Fruit fly (Drosophila melanogaster): ENCODE data around the gene CG13887.

CG13887 gene

dm6 chr3L:805642-806218 is 31.9 kb upstream of the CG13887 start (continued):
- TF ChIP-seq tll (GFP tag; optimal IDR thresholded peaks at IDR 0.05): no peak
- TF ChIP-seq CG17612 (GFP tag; IDR thresholded peaks at IDR 0.05): no peak
- no peak for TF ChIP-seq CG17912 (GFP tag; optimal IDR thresholded peaks at IDR 0.05)
- TF ChIP-seq sr (GFP tag; IDR thresholded peaks at IDR 0.05): no peak
- peak; percentile 66 for TF ChIP-seq CG14710 (tag; optimal IDR thresholded peaks at IDR 0.05)
- TF ChIP-seq CG18599 (GFP tag; optimal IDR thresholded peaks at IDR 0.05): peak; percentile 70
- no peak for TF ChIP-seq CG4854 (GFP tag; optimal IDR thresholded peaks at IDR 0.05)
- no peak for TF ChIP-seq hkb (optimal IDR thresholded peaks at IDR 0.05)
- peak; percentile 71 for TF ChIP-seq hkb (GFP tag; IDR thresholded peaks at IDR 0.05)
- TF ChIP-seq Camta (GFP tag; optimal IDR thresholded peaks at IDR 0.05): peak; percentile 6
- peak; percentile 75 for TF ChIP-seq dmrt11E (tag; optimal IDR thresholded peaks at IDR 0.05)
- TF ChIP-seq CG31224 (GFP tag; IDR thresholded peaks at IDR 0.05): no peak
- peak; percentile 17 for TF ChIP-seq Hmr (GFP tag; optimal IDR thresholded peaks at IDR 0.05)
- no peak for TF ChIP-seq CG13296 (GFP tag; optimal IDR thresholded peaks at IDR 0.05)
- TF ChIP-seq mirr (GFP tag; optimal IDR thresholded peaks at IDR 0.05): no peak
- TF ChIP-seq fd102C (GFP tag; optimal IDR thresholded peaks at IDR 0.05): no peak
- TF ChIP-seq unc-4 (GFP tag; IDR thresholded peaks at IDR 0.05; ENCODE audit: partially characterized antibody): no peak
- TF ChIP-seq MBD-R2 (GFP tag; IDR thresholded peaks at IDR 0.05): peak; percentile 14; the same call in 1 of the 2 replicates
- TF ChIP-seq CG8290 (GFP tag; optimal IDR thresholded peaks at IDR 0.05): peak; percentile 13
- no peak for TF ChIP-seq CG8290 (tag; optimal IDR thresholded peaks at IDR 0.05)
- TF ChIP-seq CG8359 (GFP tag; optimal IDR thresholded peaks at IDR 0.05; ENCODE audit: borderline replicate concordance): no peak
- no peak for TF ChIP-seq tna (GFP tag; IDR thresholded peaks at IDR 0.05; ENCODE audit: partially characterized antibody)
- TF ChIP-seq onecut (GFP tag; IDR thresholded peaks at IDR 0.05): peak; percentile 41
- TF ChIP-seq eve (GFP tag; optimal IDR thresholded peaks at IDR 0.05): peak in 1 of 2 experiments; percentile 68
- no peak for TF ChIP-seq toy (GFP tag; IDR thresholded peaks at IDR 0.05)
- peak; percentile 77 for TF ChIP-seq CG10979 (tag; optimal IDR thresholded peaks at IDR 0.05)
- TF ChIP-seq scrt (GFP tag; optimal IDR thresholded peaks at IDR 0.05): peak; percentile 37
- TF ChIP-seq sc (optimal IDR thresholded peaks at IDR 0.05): no peak
- no peak for TF ChIP-seq sc (GFP tag; optimal IDR thresholded peaks at IDR 0.05)
- no peak for TF ChIP-seq nerfin-2 (GFP tag; IDR thresholded peaks at IDR 0.05; ENCODE audit: partially characterized antibody)
- TF ChIP-seq chinmo (GFP tag; IDR thresholded peaks at IDR 0.05; ENCODE audit: partially characterized antibody): no peak
- TF ChIP-seq Sox100B (GFP tag; optimal IDR thresholded peaks at IDR 0.05): peak; percentile 65
- TF ChIP-seq CG11695 (GFP tag; IDR thresholded peaks at IDR 0.05): 0 out of 3 replicates have a peak, but pooled peaks have one; percentile 43
- TF ChIP-seq crp (GFP tag; optimal IDR thresholded peaks at IDR 0.05): no peak
- no peak for TF ChIP-seq Myb (GFP tag; optimal IDR thresholded peaks at IDR 0.05)
- TF ChIP-seq H2.0 (GFP tag; IDR thresholded peaks at IDR 0.05): peak; percentile 35; the same call in 1 of the 2 replicates
- TF ChIP-seq Awh (GFP tag; IDR thresholded peaks at IDR 0.05): peak; percentile 36; the same call in 1 of the 2 replicates
- TF ChIP-seq CG14441 (GFP tag; IDR thresholded peaks at IDR 0.05): no peak
- peak; percentile 48 for TF ChIP-seq CG13775 (GFP tag; optimal IDR thresholded peaks at IDR 0.05)
- TF ChIP-seq Optix (GFP tag; IDR thresholded peaks at IDR 0.05): no peak
- 0 out of 2 replicates have a peak, but pooled peaks have one; percentile 41 for TF ChIP-seq CG4360 (GFP tag; IDR thresholded peaks at IDR 0.05)
- no peak for TF ChIP-seq HmgZ (tag; optimal IDR thresholded peaks at IDR 0.05)
- peak; percentile 23; the same call in 1 of the 2 replicates for TF ChIP-seq CG32532 (GFP tag; IDR thresholded peaks at IDR 0.05)
- 0 out of 2 replicates have a peak, but pooled peaks have one; percentile 26 for TF ChIP-seq chm (GFP tag; IDR thresholded peaks at IDR 0.05)
- peak; percentile 69 for TF ChIP-seq lmd (GFP tag; IDR thresholded peaks at IDR 0.05)
- TF ChIP-seq Doc3 (GFP tag; IDR thresholded peaks at IDR 0.05; ENCODE audit: partially characterized antibody): no peak
- no peak for TF ChIP-seq twi (tag; optimal IDR thresholded peaks at IDR 0.05)
- peak; percentile 57 for TF ChIP-seq Chrac-16 (GFP tag; optimal IDR thresholded peaks at IDR 0.05)
- TF ChIP-seq CG3838 (GFP tag; optimal IDR thresholded peaks at IDR 0.05): no peak
- no peak for TF ChIP-seq Lpt (GFP tag; optimal IDR thresholded peaks at IDR 0.05)
